Worm (Caenorhabditis elegans): ENCODE data around the gene K12H4.2.

The K12H4.2 gene

ce11 chrIII:8067798-8068197, 20.3 kb downstream of the K12H4.2 start:
- TF ChIP-seq aha-1 (tag) (peak; percentile 93), F37D6.2 (tag; optimal IDR thresholded peaks at IDR 0.05) (no peak)

- TF ChIP-seq duxl-1 (tag; optimal IDR thresholded peaks at IDR 0.05; ENCODE audit: poor library complexity) (peak; percentile 14), php-3 (GFP tag; IDR thresholded peaks at IDR 0.05) (no peak), nhr-102 (tag; optimal IDR thresholded peaks at IDR 0.05) (no peak), Y48G9A.11 (GFP tag; IDR thresholded peaks at IDR 0.05) (0 out of 2 replicates have a peak, but pooled peaks have one; percentile 28), ceh-62 (tag; optimal IDR thresholded peaks at IDR 0.05) (no peak), D1046.2 (GFP tag; IDR thresholded peaks at IDR 0.05) (0 out of 2 replicates have a peak, but pooled peaks have one; percentile 53), F26F4.8 (GFP tag; conservative IDR thresholded peaks at IDR 0.05) (peak; percentile 71; the same call in 1 of the 2 replicates), lin-1 (GFP tag; IDR thresholded peaks at IDR 0.05) (no peak), Y105C5A.15 (GFP tag; IDR thresholded peaks at IDR 0.05) (0 out of 2 replicates have a peak, but pooled peaks have one; percentile 41), lim-7 (GFP tag; IDR thresholded peaks at IDR 0.05) (peak; percentile 50; the same call in 1 of the 2 replicates), mes-2 (tag; optimal IDR thresholded peaks at IDR 0.05; ENCODE audit: poor library complexity, severe bottlenecking) (peak; percentile 55), dmd-8 (GFP tag; IDR thresholded peaks at IDR 0.05) (0 out of 2 replicates have a peak, but pooled peaks have one; percentile 57), egl-43 (GFP tag; IDR thresholded peaks at IDR 0.05) (peak; percentile 48; the same call in 1 of the 2 replicates), unc-39 (tag; optimal IDR thresholded peaks at IDR 0.05) (no peak), vab-7 (GFP tag; IDR thresholded peaks at IDR 0.05) (peak; percentile 38; the same call in 1 of the 2 replicates), madf-5 (GFP tag; IDR thresholded peaks at IDR 0.05) (0 out of 4 replicates have a peak, but pooled peaks have one; percentile 10 to 15), arid-1 (GFP tag; conservative IDR thresholded peaks at IDR 0.05) (0 out of 2 replicates have a peak, but pooled peaks have one; percentile 23), unc-62 (GFP tag; optimal IDR thresholded peaks at IDR 0.05 in 1 of 2) (peak in 1 of 2 experiments; percentile 95), unc-62 (tag; optimal IDR thresholded peaks at IDR 0.05) (no peak), pqm-1 (tag; optimal IDR thresholded peaks at IDR 0.05) (no peak), zip-2 (tag; optimal IDR thresholded peaks at IDR 0.05) (no peak), daf-19 (GFP tag; conservative IDR thresholded peaks at IDR 0.05) (no peak), snpc-4 (tag; optimal IDR thresholded peaks at IDR 0.05) (peak; percentile 39)
Measured at ce11 chrIII:8069206-8069605, 21.7 kb downstream of the K12H4.2 start.

ce11 chrIII:8077180-8077579, 29.7 kb downstream of the K12H4.2 start:
- TF ChIP-seq unc-62 (GFP tag; optimal IDR thresholded peaks at IDR 0.05 in 1 of 2), result peak in 1 of 2 experiments; percentile 97
- TF ChIP-seq unc-62 (tag; optimal IDR thresholded peaks at IDR 0.05), result no peak
- TF ChIP-seq nhr-11 (tag; optimal IDR thresholded peaks at IDR 0.05), result no peak
- TF ChIP-seq dmd-9 (GFP tag; IDR thresholded peaks at IDR 0.05), result no peak
- TF ChIP-seq daf-8 (GFP tag; IDR thresholded peaks at IDR 0.05), result no peak
- TF ChIP-seq T26A8.4 (GFP tag; IDR thresholded peaks at IDR 0.05), result no peak

- peak; percentile 10 for TF ChIP-seq nhr-28 (tag; optimal IDR thresholded peaks at IDR 0.05)
- no peak for TF ChIP-seq lin-38 (GFP tag; IDR thresholded peaks at IDR 0.05)
- TF ChIP-seq mdt-29 (GFP tag; IDR thresholded peaks at IDR 0.05), result no peak
- peak; percentile 37 for TF ChIP-seq dpl-1 (GFP tag; optimal IDR thresholded peaks at IDR 0.05)
Measured at ce11 chrIII:8080165-8080738, 32.7 kb downstream of the K12H4.2 start, which contains the start of the genes dcr-1 and apc-2. Gene dcr-1 (minus strand): TSS chrIII:8080281. Gene apc-2 (plus strand): TSS chrIII:8080629.

ce11 chrIII:8085355-8085754, 37.8 kb downstream of the K12H4.2 start, which contains the start of the genes K06H7.7 and grp-1:
Gene K06H7.7 (minus strand): TSS chrIII:8085475.
Gene grp-1 (plus strand): TSS chrIII:8085705.
- no peak for TF ChIP-seq snpc-4 (tag; optimal IDR thresholded peaks at IDR 0.05)
- TF ChIP-seq hif-1 (tag; optimal IDR thresholded peaks at IDR 0.05), result no peak
- no peak for TF ChIP-seq D1046.2 (GFP tag; IDR thresholded peaks at IDR 0.05)
- TF ChIP-seq hlh-30 (tag; optimal IDR thresholded peaks at IDR 0.05; ENCODE audit: insufficient read depth), result peak; percentile 34
- no peak for TF ChIP-seq nhr-237 (tag; optimal IDR thresholded peaks at IDR 0.05)
- TF ChIP-seq zip-2 (tag; optimal IDR thresholded peaks at IDR 0.05), result no peak
- TF ChIP-seq lim-7 (GFP tag; IDR thresholded peaks at IDR 0.05), result no peak
- TF ChIP-seq dmd-9 (GFP tag; IDR thresholded peaks at IDR 0.05), result no peak
- TF ChIP-seq hlh-11 (tag; optimal IDR thresholded peaks at IDR 0.05), result no peak
- TF ChIP-seq T20F7.1 (GFP tag; optimal IDR thresholded peaks at IDR 0.05), result peak; percentile 49
- no peak for TF ChIP-seq saeg-2 (GFP tag; IDR thresholded peaks at IDR 0.05)
- no peak for TF ChIP-seq dmd-8 (GFP tag; IDR thresholded peaks at IDR 0.05)
- TF ChIP-seq set-16 (GFP tag; IDR thresholded peaks at IDR 0.05), result no peak
- TF ChIP-seq nhr-111 (GFP tag; optimal IDR thresholded peaks at IDR 0.05), result no peak
- TF ChIP-seq zfp-3 (GFP tag; conservative IDR thresholded peaks at IDR 0.05), result no peak
- TF ChIP-seq unc-62 (GFP tag; optimal IDR thresholded peaks at IDR 0.05 in 1 of 2), result no peak
- TF ChIP-seq unc-62 (tag; optimal IDR thresholded peaks at IDR 0.05), result no peak
- TF ChIP-seq tag-97 (GFP tag; IDR thresholded peaks at IDR 0.05), result no peak
- peak; percentile 42; the same call in 1 of the 2 replicates for TF ChIP-seq arid-1 (GFP tag; conservative IDR thresholded peaks at IDR 0.05)

Measured in whole organism, L4 larva.